Worm (Caenorhabditis elegans) whole organism, mixed stage, embryonic: ENCODE results near the gene math-3.

Source experiments
- blmp-1 ChIP-seq: fragments of 150-350 bp; optimal IDR thresholded peaks from 2 replicates; lab custom pipeline; 2014; ENCODE audit warnings: missing biosample characterization, missing genetic modification characterization
- flh-1 ChIP-seq: fragments of 200-800 bp; sonication (Bioruptor generic); optimal IDR thresholded peaks from 2 replicates; lab custom pipeline; 2018; ENCODE audit warnings: mild to moderate bottlenecking, missing genetic modification characterization, moderate library complexity, missing compliant biosample characterization

DNA sequence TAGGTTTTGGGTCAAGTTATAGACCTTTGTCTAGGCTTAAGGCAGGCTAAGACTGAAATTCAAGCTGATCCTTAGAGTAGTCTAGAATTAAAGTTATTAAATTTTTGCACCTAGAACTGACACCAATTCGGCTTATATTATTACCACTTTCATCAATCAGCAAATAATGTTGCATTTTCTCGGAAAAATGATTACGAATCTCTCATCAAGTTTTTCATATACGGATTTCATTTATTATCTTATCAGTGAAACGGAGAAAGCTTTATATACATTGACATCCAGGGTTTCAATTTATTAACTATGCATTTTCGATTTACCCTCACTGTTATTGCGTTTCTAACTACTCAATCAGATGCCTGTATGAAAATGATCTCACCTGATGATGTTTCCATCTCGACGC is 30.6 kb upstream of the math-3 start, which contains the start of gene K07G6.1:
- no peak for TF ChIP-seq blmp-1 (tag; lab: Kevin White, UChicago)
- no peak for TF ChIP-seq flh-1 (GFP tag; lab: Kevin White, UChicago)
